Fruit fly (Drosophila melanogaster): ENCODE data around the gene CG14671.

dm6 chr3R:5599521-5600360 is 35.1 kb upstream of the CG14671 start:
- TF ChIP-seq da (GFP tag; optimal IDR thresholded peaks at IDR 0.05) = no peak
- no peak for TF ChIP-seq Dll (GFP tag; IDR thresholded peaks at IDR 0.05; ENCODE audit: partially characterized antibody)
- no peak for TF ChIP-seq unc-4 (GFP tag; IDR thresholded peaks at IDR 0.05; ENCODE audit: partially characterized antibody)
- no peak for TF ChIP-seq sna (GFP tag; IDR thresholded peaks at IDR 0.05; ENCODE audit: partially characterized antibody)
- no peak for TF ChIP-seq CG13123 (GFP tag; optimal IDR thresholded peaks at IDR 0.05)
- TF ChIP-seq CTCF (GFP tag; optimal IDR thresholded peaks at IDR 0.05) = no peak
- no peak for TF ChIP-seq cato (GFP tag; optimal IDR thresholded peaks at IDR 0.05; ENCODE audit: borderline replicate concordance)
- TF ChIP-seq Hsf (GFP tag; optimal IDR thresholded peaks at IDR 0.05) = no peak
